Fruit fly (Drosophila melanogaster) whole organism, embryonic: ENCODE data around the gene Gyc89Da.

ENCODE experiments used
- Atf6 ChIP-seq: fragments of 200-800 bp; sonication (Bioruptor generic); IDR thresholded peaks from 2 replicates; pipeline ENCODE4 v1.3.6; 2022; ENCODE audit warnings: missing biosample characterization, missing genetic modification characterization
- CG10274 ChIP-seq: fragments of 200-800 bp; sonication (Bioruptor generic); optimal IDR thresholded peaks from 3 replicates; lab custom pipeline; 2017; ENCODE audit warnings: missing biosample characterization, mild to moderate bottlenecking, missing genetic modification characterization
- CG11085 ChIP-seq: fragments of 200-800 bp; sonication (Bioruptor generic); IDR thresholded peaks from 2 replicates; pipeline ENCODE4 v1.3.6; 2022; ENCODE audit warnings: missing biosample characterization, missing genetic modification characterization
- CG11504 ChIP-seq: fragments of 200-800 bp; sonication (Bioruptor generic); optimal IDR thresholded peaks from 3 replicates; lab custom pipeline; 2019; ENCODE audit warnings: missing biosample characterization, mild to moderate bottlenecking, missing genetic modification characterization, moderate library complexity
- CG11695 ChIP-seq: fragments of 200-800 bp; sonication (Bioruptor generic); IDR thresholded peaks from 3 replicates; pipeline ENCODE4 v1.3.6; 2022; ENCODE audit warnings: missing biosample characterization, missing genetic modification characterization
- CG13624 ChIP-seq: fragments of 200-800 bp; sonication (Bioruptor generic); optimal IDR thresholded peaks from 2 replicates; lab custom pipeline; 2016; ENCODE audit warnings: missing biosample characterization, missing genetic modification characterization
- CG31224 ChIP-seq: fragments of 200-800 bp; sonication (Bioruptor generic); IDR thresholded peaks from 2 replicates; pipeline ENCODE4 v1.3.6; 2022; ENCODE audit warnings: missing biosample characterization, missing genetic modification characterization
- CG3163 ChIP-seq: fragments of 200-800 bp; sonication (Bioruptor generic); optimal IDR thresholded peaks from 3 replicates; lab custom pipeline; 2016; ENCODE audit warnings: missing biosample characterization, missing genetic modification characterization
- CG4282 ChIP-seq: fragments of 200-800 bp; sonication (Bioruptor generic); optimal IDR thresholded peaks from 2 replicates; lab custom pipeline; 2016; ENCODE audit warnings: missing biosample characterization, missing genetic modification characterization
- CG4617 ChIP-seq: fragments of 200-800 bp; sonication (Bioruptor generic); optimal IDR thresholded peaks from 3 replicates; lab custom pipeline; 2016; ENCODE audit warnings: missing biosample characterization, missing genetic modification characterization, borderline replicate concordance
- CG5245 ChIP-seq: fragments of 200-800 bp; sonication (Bioruptor generic); optimal IDR thresholded peaks from 3 replicates; lab custom pipeline; 2016; ENCODE audit warnings: missing biosample characterization, missing genetic modification characterization
- CG6791 ChIP-seq: fragments of 200-800 bp; sonication (Bioruptor generic); IDR thresholded peaks from 3 replicates; pipeline ENCODE4 v1.3.6; 2022; ENCODE audit warnings: missing biosample characterization, missing genetic modification characterization; ENCODE audit not compliant: partially characterized antibody
- CG8290 ChIP-seq, 3 experiments: fragments of 200-800 bp; sonication (Bioruptor generic); optimal IDR thresholded peaks; 2 replicates each; lab custom pipeline; 2016 to 2019; ENCODE audit warnings: missing biosample characterization in 3 of 3, missing genetic modification characterization in 3 of 3, mild to moderate bottlenecking in 2 of 3, moderate library complexity in 1 of 3
- CG9437 ChIP-seq: fragments of 200-800 bp; sonication (Bioruptor generic); optimal IDR thresholded peaks from 2 replicates; lab custom pipeline; 2018; ENCODE audit warnings: missing biosample characterization, mild to moderate bottlenecking, missing genetic modification characterization
- CG9797 ChIP-seq: fragments of 200-800 bp; sonication (Bioruptor generic); optimal IDR thresholded peaks from 3 replicates; lab custom pipeline; 2018; ENCODE audit warnings: missing biosample characterization, mild to moderate bottlenecking, missing genetic modification characterization
- Camta ChIP-seq: fragments of 200-800 bp; sonication (Bioruptor generic); optimal IDR thresholded peaks from 2 replicates; lab custom pipeline; 2016; ENCODE audit warnings: missing biosample characterization, missing genetic modification characterization
- D19A ChIP-seq: fragments of 200-800 bp; optimal IDR thresholded peaks from 3 replicates; lab custom pipeline; 2019; ENCODE audit warnings: missing biosample characterization, mild to moderate bottlenecking, missing genetic modification characterization, moderate library complexity
- E2f1 ChIP-seq: fragments of 200-800 bp; sonication (Bioruptor generic); IDR thresholded peaks from 2 replicates; pipeline ENCODE4 v1.3.6; 2022; ENCODE audit warnings: missing biosample characterization, missing genetic modification characterization
- Ets97D ChIP-seq: fragments of 200-800 bp; sonication (Bioruptor generic); optimal IDR thresholded peaks from 3 replicates; lab custom pipeline; 2016; ENCODE audit warnings: missing biosample characterization, missing genetic modification characterization
- Fer1 ChIP-seq: fragments of 200-800 bp; sonication (Bioruptor generic); optimal IDR thresholded peaks from 2 replicates; lab custom pipeline; 2017; ENCODE audit warnings: missing biosample characterization, mild to moderate bottlenecking, missing genetic modification characterization
- Lim3 ChIP-seq: fragments of 200-800 bp; sonication (Bioruptor generic); IDR thresholded peaks from 2 replicates; pipeline ENCODE4 v1.3.6; 2022; ENCODE audit warnings: missing biosample characterization, missing genetic modification characterization
- Lpt ChIP-seq: fragments of >200 bp; optimal IDR thresholded peaks from 2 replicates; lab custom pipeline; 2018; ENCODE audit warnings: missing biosample characterization, missing genetic modification characterization
- Opbp ChIP-seq: fragments of 200-800 bp; sonication (Bioruptor generic); IDR thresholded peaks from 3 replicates; pipeline ENCODE4 v1.3.6; 2022; ENCODE audit warnings: missing biosample characterization, missing genetic modification characterization; ENCODE audit not compliant: partially characterized antibody
- Ravus ChIP-seq: fragments of 200-800 bp; sonication (Bioruptor generic); IDR thresholded peaks from 2 replicates; pipeline ENCODE4 v1.3.6; 2022; ENCODE audit warnings: missing biosample characterization, missing genetic modification characterization
- Rx ChIP-seq: fragments of 200-800 bp; sonication (Bioruptor generic); IDR thresholded peaks from 2 replicates; pipeline ENCODE4 v1.3.6; 2022; ENCODE audit warnings: missing biosample characterization, missing genetic modification characterization
- Six4 ChIP-seq: fragments of 200-800 bp; sonication (Bioruptor generic); optimal IDR thresholded peaks from 2 replicates; lab custom pipeline; 2016; ENCODE audit warnings: missing biosample characterization, missing genetic modification characterization
- Spps ChIP-seq: fragments of 200-800 bp; sonication (Bioruptor generic); optimal IDR thresholded peaks from 2 replicates; lab custom pipeline; 2018; ENCODE audit warnings: missing biosample characterization, mild to moderate bottlenecking, missing genetic modification characterization
- Ssrp ChIP-seq: fragments of 200-800 bp; sonication (Bioruptor generic); optimal IDR thresholded peaks from 2 replicates; lab custom pipeline; 2018; ENCODE audit warnings: missing biosample characterization, mild to moderate bottlenecking, missing genetic modification characterization, moderate library complexity
- Vsx1 ChIP-seq: fragments of 200-800 bp; sonication (Bioruptor generic); optimal IDR thresholded peaks from 2 replicates; lab custom pipeline; 2017; ENCODE audit warnings: missing biosample characterization, mild to moderate bottlenecking, missing genetic modification characterization, missing genetic modification reagents
- ac ChIP-seq: fragments of 200-800 bp; sonication (Bioruptor generic); optimal IDR thresholded peaks from 3 replicates; lab custom pipeline; 2017; ENCODE audit warnings: missing biosample characterization, mild to moderate bottlenecking, missing genetic modification characterization
- bsh ChIP-seq, 2 experiments: fragments of 200-800 bp; sonication (Bioruptor generic); optimal IDR thresholded peaks; 2 replicates each; lab custom pipeline; 2017 to 2018; ENCODE audit warnings: mild to moderate bottlenecking in 2 of 2, missing biosample characterization in 2 of 2, missing genetic modification characterization in 2 of 2, moderate library complexity in 1 of 2
- btn ChIP-seq: fragments of 200-800 bp; sonication (Bioruptor generic); optimal IDR thresholded peaks from 2 replicates; lab custom pipeline; 2016; ENCODE audit warnings: missing biosample characterization, missing genetic modification characterization
- disco-r ChIP-seq: fragments of 200-800 bp; sonication (Bioruptor generic); optimal IDR thresholded peaks from 2 replicates; lab custom pipeline; 2016; ENCODE audit warnings: missing biosample characterization, missing genetic modification characterization
- eve ChIP-seq, 2 experiments: fragments of >200 bp; optimal IDR thresholded peaks; 2 replicates each; lab custom pipeline; 2017; ENCODE audit warnings: missing biosample characterization in 2 of 2, missing genetic modification characterization in 2 of 2
- fd96Cb ChIP-seq: fragments of 200-800 bp; sonication (Bioruptor generic); optimal IDR thresholded peaks from 2 replicates; lab custom pipeline; 2018; ENCODE audit warnings: missing biosample characterization, mild to moderate bottlenecking, missing genetic modification characterization, moderate library complexity
- hb ChIP-seq: fragments of 200-800 bp; sonication (Bioruptor generic); IDR thresholded peaks from 3 replicates; pipeline ENCODE4 v1.3.6; 2022; ENCODE audit warnings: missing biosample characterization, missing genetic modification characterization; ENCODE audit not compliant: partially characterized antibody
- jigr1 ChIP-seq: fragments of 200-800 bp; sonication (Bioruptor generic); IDR thresholded peaks from 3 replicates; pipeline ENCODE4 v1.3.6; 2022; ENCODE audit warnings: missing biosample characterization, missing genetic modification characterization
- ken ChIP-seq: fragments of 200-800 bp; sonication (Bioruptor generic); IDR thresholded peaks from 3 replicates; pipeline ENCODE4 v1.3.6; 2022; ENCODE audit warnings: missing biosample characterization, missing genetic modification characterization
- nerfin-2 ChIP-seq: fragments of 200-800 bp; sonication (Bioruptor generic); IDR thresholded peaks from 2 replicates; pipeline ENCODE4 v1.3.6; 2022; ENCODE audit warnings: missing biosample characterization, missing genetic modification characterization; ENCODE audit not compliant: partially characterized antibody
- oc ChIP-seq: fragments of 200-800 bp; sonication (Bioruptor generic); optimal IDR thresholded peaks from 2 replicates; lab custom pipeline; 2018; ENCODE audit warnings: missing biosample characterization, mild to moderate bottlenecking, missing genetic modification characterization, moderate library complexity
- pnt ChIP-seq: fragments of 200-800 bp; sonication (Bioruptor generic); optimal IDR thresholded peaks from 3 replicates; lab custom pipeline; 2016; ENCODE audit warnings: missing biosample characterization, missing genetic modification characterization
- pzg ChIP-seq: fragments of 200-800 bp; sonication (Bioruptor generic); optimal IDR thresholded peaks from 3 replicates; lab custom pipeline; 2018; ENCODE audit warnings: missing biosample characterization, mild to moderate bottlenecking, missing genetic modification characterization, moderate library complexity
- ro ChIP-seq: fragments of 200-800 bp; sonication (Bioruptor generic); IDR thresholded peaks from 2 replicates; pipeline ENCODE4 v1.3.6; 2022; ENCODE audit warnings: missing biosample characterization, missing genetic modification characterization
- salm ChIP-seq: fragments of 200-800 bp; sonication (Bioruptor generic); optimal IDR thresholded peaks from 2 replicates; lab custom pipeline; 2018; ENCODE audit warnings: missing biosample characterization, mild to moderate bottlenecking, missing genetic modification characterization
- shn ChIP-seq: fragments of 200-800 bp; sonication (Bioruptor generic); optimal IDR thresholded peaks from 3 replicates; lab custom pipeline; 2016; ENCODE audit warnings: missing biosample characterization, missing genetic modification characterization
- stc ChIP-seq: fragments of 200-800 bp; sonication (Bioruptor generic); IDR thresholded peaks from 2 replicates; pipeline ENCODE4 v1.3.6; 2022; ENCODE audit warnings: missing biosample characterization, missing genetic modification characterization
- ttk ChIP-seq: fragments of 200-800 bp; sonication (Bioruptor generic); IDR thresholded peaks from 2 replicates; pipeline ENCODE4 v2.1.2; 2022; ENCODE audit warnings: missing biosample characterization, missing genetic modification characterization
- unc-4 ChIP-seq: fragments of 200-800 bp; sonication (Bioruptor generic); IDR thresholded peaks from 2 replicates; pipeline ENCODE4 v1.3.6; 2022; ENCODE audit warnings: missing biosample characterization, missing genetic modification characterization; ENCODE audit not compliant: partially characterized antibody
- vvl ChIP-seq: fragments of 200-800 bp; sonication (Bioruptor generic); IDR thresholded peaks from 2 replicates; pipeline ENCODE4 v1.3.6; 2022; ENCODE audit warnings: missing biosample characterization, missing genetic modification characterization
- zf30C ChIP-seq: fragments of 200-800 bp; sonication (Bioruptor generic); optimal IDR thresholded peaks from 3 replicates; lab custom pipeline; 2018; ENCODE audit warnings: missing biosample characterization, mild to moderate bottlenecking, missing genetic modification characterization

The Gyc89Da gene

dm6 chr3R:16502595-16503305 is 30.3 kb downstream of the Gyc89Da start, which contains the start of gene CG42342 (continued):
- TF ChIP-seq CG9437 (GFP tag; lab: Kevin White, UChicago): no peak
- TF ChIP-seq Spps: no peak
- no peak for TF ChIP-seq Ssrp
- TF ChIP-seq CG11504 (tag; lab: Kevin White, UChicago): peak; percentile 15
- no peak for TF ChIP-seq zf30C (GFP tag; lab: Kevin White, UChicago)
- no peak for TF ChIP-seq fd96Cb (tag; lab: Kevin White, UChicago)
- no peak for TF ChIP-seq oc (tag; lab: Kevin White, UChicago)
- no peak for TF ChIP-seq Lpt (GFP tag; lab: Kevin White, UChicago)
- TF ChIP-seq D19A (tag; lab: Kevin White, UChicago): peak; percentile 3
- no peak for TF ChIP-seq ac (GFP tag; lab: Kevin White, UChicago)
- no peak for TF ChIP-seq ken
- TF ChIP-seq CG6791 (GFP tag; lab: Robert Waterston, UW): 0 out of 3 replicates have a peak, but pooled peaks have one; percentile 47
- TF ChIP-seq CG11695: no peak
- no peak for TF ChIP-seq CG10274 (GFP tag; lab: Kevin White, UChicago)
- no peak for TF ChIP-seq Ets97D (GFP tag; lab: Kevin White, UChicago)
- TF ChIP-seq Lim3 (GFP tag; lab: Robert Waterston, UW): no peak
- TF ChIP-seq CG13624: no peak
- no peak for TF ChIP-seq CG4282
- no peak for TF ChIP-seq bsh (GFP tag; optimal IDR thresholded peaks at IDR 0.05; lab: Kevin White, UChicago)
- no peak for TF ChIP-seq pnt (GFP tag; lab: Kevin White, UChicago)
- TF ChIP-seq vvl (GFP tag; lab: Robert Waterston, UW): peak; percentile 65
- no peak for TF ChIP-seq CG9797 (GFP tag; lab: Kevin White, UChicago)
- TF ChIP-seq pzg: no peak
- peak; percentile 88 for TF ChIP-seq CG3163 (GFP tag; lab: Kevin White, UChicago)
- no peak for TF ChIP-seq hb
- TF ChIP-seq Ravus (GFP tag; lab: Robert Waterston, UW): no peak
- no peak for TF ChIP-seq CG5245 (GFP tag; lab: Kevin White, UChicago)
- peak; percentile 49; the same call in 2 of the 3 replicates for TF ChIP-seq Opbp (GFP tag; lab: Robert Waterston, UW)
- no peak for TF ChIP-seq unc-4 (GFP tag; lab: Robert Waterston, UW)
- no peak for TF ChIP-seq nerfin-2
- TF ChIP-seq btn: no peak
- no peak for TF ChIP-seq stc (GFP tag; lab: Robert Waterston, UW)
- no peak for TF ChIP-seq ttk (GFP tag; lab: Robert Waterston, UW)
- no peak for TF ChIP-seq CG31224 (GFP tag; lab: Robert Waterston, UW)
- TF ChIP-seq ro (GFP tag; lab: Robert Waterston, UW): no peak
- no peak for TF ChIP-seq jigr1
- TF ChIP-seq E2f1 (GFP tag; lab: Robert Waterston, UW): no peak
- no peak for TF ChIP-seq disco-r
- no peak for TF ChIP-seq Vsx1
- TF ChIP-seq Camta (GFP tag; lab: Kevin White, UChicago): no peak
- no peak for TF ChIP-seq Atf6
- peak in 1 of 2 experiments; percentile 11 for TF ChIP-seq eve (GFP tag; optimal IDR thresholded peaks at IDR 0.05; lab: Kevin White, UChicago)
- TF ChIP-seq CG11085 (GFP tag; lab: Robert Waterston, UW): no peak
- TF ChIP-seq CG8290 (GFP tag; optimal IDR thresholded peaks at IDR 0.05; lab: Kevin White, UChicago): no peak
- TF ChIP-seq CG8290 (tag; optimal IDR thresholded peaks at IDR 0.05; lab: Kevin White, UChicago): peak in 1 of 2 experiments; percentile 40
- no peak for TF ChIP-seq shn (GFP tag; lab: Kevin White, UChicago)
- TF ChIP-seq salm (tag; lab: Kevin White, UChicago): no peak
- no peak for TF ChIP-seq Rx
- peak; percentile 6 for TF ChIP-seq Fer1 (GFP tag; lab: Kevin White, UChicago)
- TF ChIP-seq Six4: no peak
- TF ChIP-seq CG4617 (GFP tag; lab: Kevin White, UChicago): no peak
